Fruit fly (Drosophila melanogaster): Measurements from ENCODE around the gene Peritrophin-15b.

DNA sequence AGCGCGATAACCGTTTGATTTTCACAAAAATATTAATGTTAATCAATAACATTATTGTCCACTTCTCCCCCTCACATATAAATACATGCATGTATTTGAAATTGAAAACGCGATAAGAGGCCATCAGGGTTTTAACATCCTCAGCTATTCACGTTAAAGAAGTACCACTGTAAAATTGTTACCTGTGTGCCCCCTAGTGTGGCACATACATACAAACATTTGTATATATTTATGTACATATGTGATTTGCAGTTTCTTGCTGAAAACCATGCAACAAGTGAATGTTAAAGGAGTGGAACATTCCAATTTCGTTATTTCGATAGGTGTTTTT is 31.8 kb downstream of the Peritrophin-15b start:
- no peak for TF ChIP-seq h (optimal IDR thresholded peaks at IDR 0.05)
- TF ChIP-seq psq (optimal IDR thresholded peaks at IDR 0.05), result no peak

All from Kc167 (cell line).